Fruit fly (Drosophila melanogaster) whole organism, embryonic: Measurements from ENCODE around the gene Hexo1.

ENCODE experiments used
- Asciz ChIP-seq: fragments of 200-800 bp; sonication (Bioruptor generic); optimal IDR thresholded peaks from 2 replicates; lab custom pipeline; 2017; ENCODE audit warnings: missing biosample characterization, mild to moderate bottlenecking, missing genetic modification characterization, missing genetic modification reagents
- CG10274 ChIP-seq: fragments of 200-800 bp; sonication (Bioruptor generic); optimal IDR thresholded peaks from 3 replicates; lab custom pipeline; 2017; ENCODE audit warnings: missing biosample characterization, mild to moderate bottlenecking, missing genetic modification characterization
- CG10321 ChIP-seq: fragments of 200-800 bp; sonication (Bioruptor generic); IDR thresholded peaks from 2 replicates; pipeline ENCODE4 v1.3.6; 2022; ENCODE audit warnings: missing biosample characterization, missing genetic modification characterization
- CG10431 ChIP-seq: fragments of 200-800 bp; sonication (Bioruptor generic); optimal IDR thresholded peaks from 3 replicates; lab custom pipeline; 2018; ENCODE audit warnings: missing biosample characterization, mild to moderate bottlenecking, missing genetic modification characterization
- CG10959 ChIP-seq: fragments of 200-800 bp; sonication (Bioruptor generic); IDR thresholded peaks from 2 replicates; pipeline ENCODE4 v1.3.6; 2022; ENCODE audit warnings: missing biosample characterization, missing genetic modification characterization
- CG11093 ChIP-seq: fragments of 200-800 bp; sonication (Bioruptor generic); IDR thresholded peaks from 3 replicates; pipeline ENCODE4 v1.3.6; 2022; ENCODE audit warnings: missing biosample characterization, missing genetic modification characterization
- CG12744 ChIP-seq: fragments of 200-800 bp; sonication (Bioruptor generic); optimal IDR thresholded peaks from 2 replicates; lab custom pipeline; 2016; ENCODE audit warnings: missing biosample characterization, missing genetic modification characterization
- CG13123 ChIP-seq: fragments of 200-800 bp; sonication (Bioruptor generic); optimal IDR thresholded peaks from 2 replicates; lab custom pipeline; 2016; ENCODE audit warnings: missing biosample characterization, missing genetic modification characterization
- CG15011 ChIP-seq: fragments of 200-800 bp; sonication (Bioruptor generic); optimal IDR thresholded peaks from 3 replicates; lab custom pipeline; 2018; ENCODE audit warnings: missing biosample characterization, mild to moderate bottlenecking, missing genetic modification characterization
- CG1603 ChIP-seq: fragments of 200-800 bp; sonication (Bioruptor generic); optimal IDR thresholded peaks from 2 replicates; lab custom pipeline; 2019; ENCODE audit warnings: missing biosample characterization, mild to moderate bottlenecking, missing genetic modification characterization, moderate library complexity
- CG18476 ChIP-seq: fragments of 200-800 bp; sonication (Bioruptor generic); optimal IDR thresholded peaks from 2 replicates; lab custom pipeline; 2016; ENCODE audit warnings: missing biosample characterization, mild to moderate bottlenecking, missing genetic modification characterization
- CG2116 ChIP-seq: fragments of 200-800 bp; sonication (Bioruptor generic); optimal IDR thresholded peaks from 3 replicates; lab custom pipeline; 2018; ENCODE audit warnings: missing biosample characterization, mild to moderate bottlenecking, missing genetic modification characterization
- CG2120 ChIP-seq: fragments of 200-800 bp; sonication (Bioruptor generic); optimal IDR thresholded peaks from 3 replicates; lab custom pipeline; 2016; ENCODE audit warnings: missing biosample characterization, missing genetic modification characterization
- CG31365 ChIP-seq: fragments of 200-800 bp; sonication (Bioruptor generic); optimal IDR thresholded peaks from 2 replicates; lab custom pipeline; 2018; ENCODE audit warnings: missing biosample characterization, mild to moderate bottlenecking, missing genetic modification characterization
- CG32532 ChIP-seq: fragments of 200-800 bp; sonication (Bioruptor generic); IDR thresholded peaks from 2 replicates; pipeline ENCODE4 v1.3.6; 2022; ENCODE audit warnings: missing biosample characterization, missing genetic modification characterization
- CG33213 ChIP-seq: fragments of 200-800 bp; sonication (Bioruptor generic); optimal IDR thresholded peaks from 3 replicates; lab custom pipeline; 2016; ENCODE audit warnings: missing biosample characterization, missing genetic modification characterization
- CG3726 ChIP-seq: fragments of 200-800 bp; sonication (Bioruptor generic); IDR thresholded peaks from 3 replicates; pipeline ENCODE4, ENCODE4 v1.3.6; 2022; ENCODE audit warnings: missing biosample characterization, missing genetic modification characterization
- CG3838 ChIP-seq: fragments of 200-800 bp; sonication (Bioruptor generic); optimal IDR thresholded peaks from 3 replicates; lab custom pipeline; 2016; ENCODE audit warnings: missing biosample characterization, missing genetic modification characterization
- CG42726 ChIP-seq: fragments of 200-800 bp; sonication (Bioruptor generic); IDR thresholded peaks from 2 replicates; pipeline ENCODE4 v1.3.6; 2022; ENCODE audit warnings: missing biosample characterization, missing genetic modification characterization; ENCODE audit not compliant: partially characterized antibody
- CG6683 ChIP-seq: fragments of 200-800 bp; sonication (Bioruptor generic); optimal IDR thresholded peaks from 2 replicates; lab custom pipeline; 2017; ENCODE audit warnings: missing biosample characterization, mild to moderate bottlenecking, missing genetic modification characterization, missing genetic modification reagents
- CHES-1-like ChIP-seq: fragments of 200-800 bp; sonication (Bioruptor generic); optimal IDR thresholded peaks from 2 replicates; lab custom pipeline; 2016; ENCODE audit warnings: missing biosample characterization, missing genetic modification characterization
- CoRest ChIP-seq: fragments of 200-800 bp; sonication (Bioruptor generic); optimal IDR thresholded peaks from 3 replicates; lab custom pipeline; 2018; ENCODE audit warnings: missing biosample characterization, mild to moderate bottlenecking, missing genetic modification characterization, moderate library complexity
- Doc2 ChIP-seq: fragments of 200-800 bp; sonication (Bioruptor generic); IDR thresholded peaks from 2 replicates; pipeline ENCODE4 v1.3.6; 2022; ENCODE audit warnings: missing biosample characterization, missing genetic modification characterization
- Doc3 ChIP-seq: fragments of 200-800 bp; sonication (Bioruptor generic); IDR thresholded peaks from 3 replicates; pipeline ENCODE4 v1.3.6; 2022; ENCODE audit warnings: missing biosample characterization, missing genetic modification characterization; ENCODE audit not compliant: partially characterized antibody
- Dp ChIP-seq: fragments of 200-800 bp; sonication (Bioruptor generic); optimal IDR thresholded peaks from 2 replicates; lab custom pipeline; 2018; ENCODE audit warnings: missing biosample characterization, mild to moderate bottlenecking, missing genetic modification characterization, moderate library complexity
- E2f2 ChIP-seq: fragments of 200-800 bp; sonication (Bioruptor generic); IDR thresholded peaks from 2 replicates; pipeline ENCODE4 v1.3.6; 2022; ENCODE audit warnings: missing biosample characterization, missing genetic modification characterization
- ERR ChIP-seq: fragments of 200-800 bp; sonication (Bioruptor generic); optimal IDR thresholded peaks from 2 replicates; lab custom pipeline; 2016; ENCODE audit warnings: missing biosample characterization, missing genetic modification characterization
- Fer1 ChIP-seq: fragments of 200-800 bp; sonication (Bioruptor generic); optimal IDR thresholded peaks from 2 replicates; lab custom pipeline; 2017; ENCODE audit warnings: missing biosample characterization, mild to moderate bottlenecking, missing genetic modification characterization
- GATAe ChIP-seq: fragments of 200-800 bp; sonication (Bioruptor generic); conservative IDR thresholded peaks from 2 replicates; pipeline ENCODE4 v1.3.6; 2022; ENCODE audit warnings: missing biosample characterization, missing genetic modification characterization
- HLH54F ChIP-seq: fragments of 200-800 bp; sonication (Bioruptor generic); optimal IDR thresholded peaks from 3 replicates; lab custom pipeline; 2016; ENCODE audit warnings: missing biosample characterization, missing genetic modification characterization
- Hmr ChIP-seq: fragments of 200-800 bp; sonication (Bioruptor generic); optimal IDR thresholded peaks from 3 replicates; lab custom pipeline; 2017; ENCODE audit warnings: mild to moderate bottlenecking, missing biosample characterization, missing genetic modification reagents, missing genetic modification characterization
- Hr39 ChIP-seq: fragments of >200 bp; optimal IDR thresholded peaks from 2 replicates; lab custom pipeline; 2017
- Hr78 ChIP-seq, 2 experiments: fragments of 200-800 bp in 1 of 2; fragments of >200 bp in 1 of 2; sonication (Bioruptor generic) in 1 of 2; optimal IDR thresholded peaks; 2 replicates each; lab custom pipeline; 2017 to 2019; ENCODE audit warnings: missing biosample characterization in 2 of 2, missing genetic modification characterization in 2 of 2, mild to moderate bottlenecking in 1 of 2, moderate library complexity in 1 of 2
- Lhr ChIP-seq: fragments of 200-800 bp; sonication (Bioruptor generic); optimal IDR thresholded peaks from 3 replicates; lab custom pipeline; 2017; ENCODE audit warnings: mild to moderate bottlenecking, missing biosample characterization, missing genetic modification reagents, missing genetic modification characterization
- Lpt ChIP-seq: fragments of >200 bp; optimal IDR thresholded peaks from 2 replicates; lab custom pipeline; 2018; ENCODE audit warnings: missing biosample characterization, missing genetic modification characterization
- MBD-R2 ChIP-seq: fragments of 200-800 bp; sonication (Bioruptor generic); IDR thresholded peaks from 2 replicates; pipeline ENCODE4 v1.3.6; 2022; ENCODE audit warnings: missing biosample characterization, missing genetic modification characterization
- Meics ChIP-seq: fragments of 200-800 bp; sonication (Bioruptor generic); optimal IDR thresholded peaks from 2 replicates; lab custom pipeline; 2017; ENCODE audit warnings: missing biosample characterization, mild to moderate bottlenecking, missing genetic modification characterization
- Oli ChIP-seq: fragments of 200-800 bp; sonication (Bioruptor generic); optimal IDR thresholded peaks from 2 replicates; lab custom pipeline; 2018; ENCODE audit warnings: missing biosample characterization, mild to moderate bottlenecking, missing genetic modification characterization, moderate library complexity
- Sry-δ ChIP-seq: fragments of 200-800 bp; sonication (Bioruptor generic); optimal IDR thresholded peaks from 2 replicates; lab custom pipeline; 2016; ENCODE audit warnings: missing biosample characterization, missing genetic modification characterization
- ash1 ChIP-seq: fragments of 200-800 bp; sonication (Bioruptor generic); optimal IDR thresholded peaks from 2 replicates; lab custom pipeline; 2018; ENCODE audit warnings: missing biosample characterization, mild to moderate bottlenecking, missing genetic modification characterization
- bab2 ChIP-seq: fragments of 200-800 bp; sonication (Bioruptor generic); optimal IDR thresholded peaks from 2 replicates; lab custom pipeline; 2016; ENCODE audit warnings: missing biosample characterization, missing genetic modification characterization
- chinmo ChIP-seq: fragments of 200-800 bp; sonication (Bioruptor generic); IDR thresholded peaks from 4 replicates; pipeline ENCODE4 v1.3.6; 2022; ENCODE audit warnings: missing biosample characterization, missing genetic modification characterization; ENCODE audit not compliant: partially characterized antibody
- esg ChIP-seq: fragments of 200-800 bp; sonication (Bioruptor generic); conservative IDR thresholded peaks from 2 replicates; pipeline ENCODE4 v1.3.6; 2022; ENCODE audit warnings: missing biosample characterization, missing genetic modification characterization
- fru ChIP-seq: fragments of >200 bp; optimal IDR thresholded peaks from 2 replicates; lab custom pipeline; 2017
- ham ChIP-seq: fragments of 200-800 bp; sonication (Bioruptor generic); IDR thresholded peaks from 2 replicates; pipeline ENCODE4 v1.3.6; 2022; ENCODE audit warnings: missing biosample characterization, missing genetic modification characterization
- hkb ChIP-seq, 2 experiments: fragments of 200-800 bp in 1 of 2; fragments of >200 bp in 1 of 2; sonication (Bioruptor generic) in 1 of 2; IDR thresholded peaks in 1 of 2; optimal IDR thresholded peaks in 1 of 2; 2 replicates each; pipeline versions ENCODE4 v1.3.6 to Lab custom; 2017 to 2022; ENCODE audit warnings: missing biosample characterization in 1 of 2, missing genetic modification characterization in 1 of 2
- hth ChIP-seq: fragments of >200 bp; optimal IDR thresholded peaks from 2 replicates; lab custom pipeline; 2017; ENCODE audit warnings: inconsistent platforms
- ken ChIP-seq: fragments of 200-800 bp; sonication (Bioruptor generic); IDR thresholded peaks from 3 replicates; pipeline ENCODE4 v1.3.6; 2022; ENCODE audit warnings: missing biosample characterization, missing genetic modification characterization
- maf-S ChIP-seq: fragments of 200-800 bp; sonication (Bioruptor generic); optimal IDR thresholded peaks from 2 replicates; lab custom pipeline; 2016; ENCODE audit warnings: missing biosample characterization, missing genetic modification characterization
- tll ChIP-seq, 2 experiments: fragments of 200-800 bp in 1 of 2; fragments of >200 bp in 1 of 2; sonication (Bioruptor generic) in 1 of 2; optimal IDR thresholded peaks; 2 replicates each; lab custom pipeline; 2017 to 2019; ENCODE audit warnings: missing biosample characterization in 2 of 2, missing genetic modification characterization in 2 of 2, mild to moderate bottlenecking in 1 of 2, moderate library complexity in 1 of 2
- toy ChIP-seq: fragments of 200-800 bp; sonication (Bioruptor generic); IDR thresholded peaks from 2 replicates; pipeline ENCODE4 v1.3.6; 2022; ENCODE audit warnings: missing biosample characterization, missing genetic modification characterization
- zen ChIP-seq: fragments of 200-800 bp; sonication (Bioruptor generic); optimal IDR thresholded peaks from 3 replicates; lab custom pipeline; 2018; ENCODE audit warnings: missing biosample characterization, mild to moderate bottlenecking, missing genetic modification characterization, moderate library complexity

Gene Hexo1

DNA sequence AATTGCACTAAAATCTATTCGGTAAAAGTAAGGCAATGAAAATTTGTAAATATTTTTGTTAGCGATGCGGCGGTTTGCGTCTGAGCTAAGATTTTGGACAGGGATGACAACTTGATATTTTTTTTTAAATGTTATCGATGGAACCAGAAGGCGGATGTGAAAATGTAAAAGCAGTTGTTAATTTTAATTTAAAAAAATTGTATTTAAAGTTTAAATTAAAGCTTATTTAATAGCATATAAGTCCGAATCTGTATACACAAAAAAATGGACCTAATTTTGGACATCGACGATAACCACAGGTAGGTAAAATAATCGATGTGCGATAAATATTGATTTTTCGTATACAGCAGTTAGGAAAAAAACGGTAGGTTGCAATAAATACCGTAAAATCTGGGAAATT is 26.1 kb upstream of the Hexo1 start, which contains the start of the genes CG11586 and VhaM9.7-a (continued):
- peak; percentile 80 for TF ChIP-seq MBD-R2 (GFP tag; lab: Robert Waterston, UW)
- peak; percentile 73; the same call in 2 of the 3 replicates for TF ChIP-seq Doc3 (GFP tag; lab: Robert Waterston, UW)
- peak; percentile 60 for TF ChIP-seq E2f2 (GFP tag; lab: Robert Waterston, UW)
- TF ChIP-seq chinmo (GFP tag; lab: Robert Waterston, UW), result no peak
- no peak for TF ChIP-seq fru (lab: Kevin White, UChicago)
- no peak for TF ChIP-seq CG31365 (tag; lab: Kevin White, UChicago)
- no peak for TF ChIP-seq zen (tag; lab: Kevin White, UChicago)
- no peak for TF ChIP-seq CG15011
- TF ChIP-seq CG2116, result peak; percentile 88
- peak; percentile 25 for TF ChIP-seq Hmr (GFP tag; lab: Kevin White, UChicago)
- peak; percentile 31 for TF ChIP-seq Lhr (GFP tag; lab: Kevin White, UChicago)
- no peak for TF ChIP-seq Hr39 (lab: Kevin White, UChicago)
- no peak for TF ChIP-seq CG11093 (GFP tag; lab: Robert Waterston, UW)
- no peak for TF ChIP-seq CHES-1-like (GFP tag; lab: Kevin White, UChicago)
- TF ChIP-seq tll (GFP tag; optimal IDR thresholded peaks at IDR 0.05; lab: Kevin White, UChicago), result no peak
- no peak for TF ChIP-seq CG42726
- TF ChIP-seq Meics (GFP tag; lab: Kevin White, UChicago), result no peak
- no peak for TF ChIP-seq CG10321
- no peak for TF ChIP-seq HLH54F (GFP tag; lab: Kevin White, UChicago)
- no peak for TF ChIP-seq CG10959 (GFP tag; lab: Robert Waterston, UW)
- TF ChIP-seq GATAe (GFP tag; lab: Robert Waterston, UW), result no peak
- no peak for TF ChIP-seq ham (GFP tag; lab: Robert Waterston, UW)
- TF ChIP-seq CG33213, result no peak
- no peak for TF ChIP-seq ash1 (GFP tag; lab: Kevin White, UChicago)
- no peak for TF ChIP-seq Oli
- no peak for TF ChIP-seq CG6683 (GFP tag; lab: Kevin White, UChicago)
- TF ChIP-seq ERR (GFP tag; lab: Kevin White, UChicago), result no peak
- peak; percentile 50 for TF ChIP-seq Dp
- TF ChIP-seq CG32532 (GFP tag; lab: Robert Waterston, UW), result no peak
- peak; percentile 17 for TF ChIP-seq CG2120
- TF ChIP-seq CG1603, result peak; percentile 18
- TF ChIP-seq Fer1, result peak; percentile 10
- no peak for TF ChIP-seq CG12744 (GFP tag; lab: Kevin White, UChicago)
- TF ChIP-seq Lpt (GFP tag; lab: Kevin White, UChicago), result no peak
- TF ChIP-seq Hr78 (GFP tag; optimal IDR thresholded peaks at IDR 0.05; lab: Kevin White, UChicago), result no peak
- no peak for TF ChIP-seq CG3838 (GFP tag; lab: Kevin White, UChicago)
- peak; percentile 36 for TF ChIP-seq CoRest (tag; lab: Kevin White, UChicago)
- no peak for TF ChIP-seq CG3726
- TF ChIP-seq Asciz, result no peak
- no peak for TF ChIP-seq maf-S (GFP tag; lab: Kevin White, UChicago)
- no peak for TF ChIP-seq hkb (optimal IDR thresholded peaks at IDR 0.05; lab: Kevin White, UChicago)
- no peak for TF ChIP-seq hkb (GFP tag; IDR thresholded peaks at IDR 0.05; lab: Robert Waterston, UW)
- no peak for TF ChIP-seq Doc2
- no peak for TF ChIP-seq hth (lab: Kevin White, UChicago)
- peak; percentile 73 for TF ChIP-seq Sry-δ (GFP tag; lab: Kevin White, UChicago)
- TF ChIP-seq bab2 (GFP tag; lab: Kevin White, UChicago), result no peak
- no peak for TF ChIP-seq ken (GFP tag; lab: Robert Waterston, UW)
- TF ChIP-seq CG10431, result peak; percentile 4
- no peak for TF ChIP-seq CG10274 (GFP tag; lab: Kevin White, UChicago)
- no peak for TF ChIP-seq toy
- no peak for TF ChIP-seq CG18476 (GFP tag; lab: Kevin White, UChicago)
- no peak for TF ChIP-seq esg (GFP tag; lab: Robert Waterston, UW)
- TF ChIP-seq CG13123 (GFP tag; lab: Kevin White, UChicago), result no peak
